Worm (Caenorhabditis elegans) whole organism, L4/young adult: Measurements from ENCODE around the gene C43G2.3.
"Not testable (repeated sequence)": the region's sequence is repeated elsewhere in the genome, so short reads cannot be mapped to it uniquely, and the experiment has no call there.

Experiments
- W03F9.2 ChIP-seq: fragments of 150-350 bp; optimal IDR thresholded peaks from 2 replicates; lab custom pipeline; 2014; ENCODE audit warnings: missing biosample characterization, missing genetic modification characterization
- dao-5 ChIP-seq: sonication (generic microtip); optimal IDR thresholded peaks from 2 replicates; lab custom pipeline; 2016; ENCODE audit warnings: missing genotype, missing genetic modification characterization, moderate library complexity, missing compliant biosample characterization
- him-1 ChIP-seq: sonication (generic microtip); optimal IDR thresholded peaks from 2 replicates; lab custom pipeline; 2016; ENCODE audit warnings: missing genotype, missing genetic modification reagents, missing genetic modification characterization, missing compliant biosample characterization

ce11 chrIV:6598740-6599139, 20.7 kb downstream of the C43G2.3 start, which contains the start of gene nspb-5:
- TF ChIP-seq him-1, W03F9.2, dao-5 (tag; lab: Kevin White, UChicago): not testable (repeated sequence)
